In genomic region chrV:6204046-6204445, ce11 we compare ENCODE assay signal across 8 worm cellular contexts.
TF ChIP-seq lines count a peak whose summit lies in the region.

No protein-coding gene starts in this region.

TF ChIP-seq in whole organism, L1 larva, 84 proteins besides CTCF, POLR2A, EP300 and RAD21 (continues in another document):
- TF ChIP-seq unc-130 (tag; optimal IDR thresholded peaks at IDR 0.05; lab: Kevin White, UChicago) (peak; percentile 41), fkh-4 (tag; optimal IDR thresholded peaks at IDR 0.05; lab: Kevin White, UChicago; ENCODE audit: borderline replicate concordance) (no peak), elt-2 (tag; optimal IDR thresholded peaks at IDR 0.05; lab: Kevin White, UChicago) (no peak), unc-98 (GFP tag; IDR thresholded peaks at IDR 0.05; lab: Robert Waterston, UW) (0 out of 2 replicates have a peak, but pooled peaks have one; percentile 8), nhr-20 (tag; optimal IDR thresholded peaks at IDR 0.05; lab: Kevin White, UChicago) (peak; percentile 26), lin-14 (GFP tag; optimal IDR thresholded peaks at IDR 0.05; lab: Kevin White, UChicago) (peak; percentile 86), lsy-2 (tag; optimal IDR thresholded peaks at IDR 0.05; lab: Kevin White, UChicago) (peak in 1 of 2 experiments; percentile 1), nhr-19 (GFP tag; conservative IDR thresholded peaks at IDR 0.05; lab: Robert Waterston, UW) (peak; percentile 41; the same call in 1 of the 2 replicates), skn-1 (tag; optimal IDR thresholded peaks at IDR 0.05; lab: Kevin White, UChicago) (no peak), rnt-1 (tag; optimal IDR thresholded peaks at IDR 0.05; lab: Kevin White, UChicago) (peak; percentile 54)

TF ChIP-seq in whole organism, L2 larva, 48 proteins besides CTCF, POLR2A, EP300 and RAD21:
- TF ChIP-seq dmd-4 (tag; optimal IDR thresholded peaks at IDR 0.05; lab: Kevin White, UChicago), result no peak
- TF ChIP-seq lin-39 (tag; optimal IDR thresholded peaks at IDR 0.05; lab: Kevin White, UChicago), result no peak
- peak; percentile 32 for TF ChIP-seq sma-9 (GFP tag; optimal IDR thresholded peaks at IDR 0.05; lab: Kevin White, UChicago)
- TF ChIP-seq sma-9 (tag; optimal IDR thresholded peaks at IDR 0.05; lab: Kevin White, UChicago), result no peak
- no peak for TF ChIP-seq unc-62 (GFP tag; optimal IDR thresholded peaks at IDR 0.05; lab: Kevin White, UChicago)
- peak; percentile 73 for TF ChIP-seq F13H6.1 (tag; optimal IDR thresholded peaks at IDR 0.05; lab: Kevin White, UChicago)
- TF ChIP-seq mbf-1 (tag; optimal IDR thresholded peaks at IDR 0.05; lab: Kevin White, UChicago), result no peak
- TF ChIP-seq lin-13 (GFP tag; optimal IDR thresholded peaks at IDR 0.05; lab: Kevin White, UChicago), result no peak
- peak; percentile 67 for TF ChIP-seq nhr-129 (tag; optimal IDR thresholded peaks at IDR 0.05; lab: Kevin White, UChicago)
- no peak for TF ChIP-seq nhr-6 (tag; optimal IDR thresholded peaks at IDR 0.05; lab: Kevin White, UChicago)
- peak; percentile 23 for TF ChIP-seq C34F6.9 (tag; optimal IDR thresholded peaks at IDR 0.05; lab: Kevin White, UChicago)
- peak in 1 of 2 experiments; percentile 11 for TF ChIP-seq lsy-2 (tag; optimal IDR thresholded peaks at IDR 0.05; lab: Kevin White, UChicago)

TF ChIP-seq in whole organism, L3 larva, 47 proteins besides CTCF, POLR2A, EP300 and RAD21:
- TF ChIP-seq fos-1 (tag; optimal IDR thresholded peaks at IDR 0.05; lab: Kevin White, UChicago), result no peak
- TF ChIP-seq nhr-25 (tag; optimal IDR thresholded peaks at IDR 0.05; lab: Kevin White, UChicago), result no peak
- TF ChIP-seq elt-3 (tag; optimal IDR thresholded peaks at IDR 0.05; lab: Kevin White, UChicago), result no peak
- TF ChIP-seq eor-1 (tag; optimal IDR thresholded peaks at IDR 0.05; lab: Kevin White, UChicago), result no peak
- peak; percentile 30 for TF ChIP-seq nfya-1 (tag; optimal IDR thresholded peaks at IDR 0.05; lab: Kevin White, UChicago; ENCODE audit: insufficient read depth)
- TF ChIP-seq egl-5 (tag; optimal IDR thresholded peaks at IDR 0.05; lab: Kevin White, UChicago), result peak; percentile 32
- peak; percentile 39 for TF ChIP-seq nhr-11 (tag; optimal IDR thresholded peaks at IDR 0.05; lab: Kevin White, UChicago)

TF ChIP-seq in whole organism, L4 larva, 104 proteins besides CTCF, POLR2A, EP300 and RAD21 (continues in another document):
- TF ChIP-seq hmg-1.1 (GFP tag; IDR thresholded peaks at IDR 0.05; lab: Robert Waterston, UW) (0 out of 2 replicates have a peak, but pooled peaks have one; percentile 17), nhr-11 (tag; optimal IDR thresholded peaks at IDR 0.05; lab: Kevin White, UChicago) (peak; percentile 69), T26A8.4 (GFP tag; IDR thresholded peaks at IDR 0.05; lab: Robert Waterston, UW) (0 out of 2 replicates have a peak, but pooled peaks have one; percentile 23), php-3 (GFP tag; IDR thresholded peaks at IDR 0.05; lab: Robert Waterston, UW) (no peak), fkh-10 (GFP tag; optimal IDR thresholded peaks at IDR 0.05; lab: Kevin White, UChicago) (no peak), nhr-42 (GFP tag; IDR thresholded peaks at IDR 0.05; lab: Robert Waterston, UW) (no peak), set-16 (GFP tag; IDR thresholded peaks at IDR 0.05; lab: Robert Waterston, UW) (0 out of 2 replicates have a peak, but pooled peaks have one; percentile 19), mdt-29 (GFP tag; IDR thresholded peaks at IDR 0.05; lab: Robert Waterston, UW) (0 out of 2 replicates have a peak, but pooled peaks have one; percentile 17), pha-4 (GFP tag; IDR thresholded peaks at IDR 0.05; lab: Robert Waterston, UW) (no peak), pha-4 (tag; optimal IDR thresholded peaks at IDR 0.05; lab: Kevin White, UChicago) (no peak), daf-16 (GFP tag; optimal IDR thresholded peaks at IDR 0.05; lab: Kevin White, UChicago) (peak in 1 of 2 experiments; percentile 91), daf-16 (tag; optimal IDR thresholded peaks at IDR 0.05; lab: Kevin White, UChicago) (no peak)

TF ChIP-seq in whole organism, late embryonic, 69 proteins besides CTCF, POLR2A, EP300 and RAD21 (continues in another document):
- no peak for TF ChIP-seq ceh-19 (GFP tag; optimal IDR thresholded peaks at IDR 0.05; lab: Kevin White, UChicago)
- no peak for TF ChIP-seq ceh-24 (tag; optimal IDR thresholded peaks at IDR 0.05; lab: Kevin White, UChicago)
- TF ChIP-seq mec-3 (tag; optimal IDR thresholded peaks at IDR 0.05; lab: Kevin White, UChicago; ENCODE audit: borderline replicate concordance), result no peak
- no peak for TF ChIP-seq fax-1 (tag; optimal IDR thresholded peaks at IDR 0.05; lab: Kevin White, UChicago)
- TF ChIP-seq Y22D7AL.16 (tag; optimal IDR thresholded peaks at IDR 0.05; lab: Kevin White, UChicago), result no peak
- peak; percentile 80 for TF ChIP-seq ceh-18 (tag; optimal IDR thresholded peaks at IDR 0.05; lab: Kevin White, UChicago)
- TF ChIP-seq pat-9 (tag; optimal IDR thresholded peaks at IDR 0.05; lab: Kevin White, UChicago), result peak; percentile 84
- no peak for TF ChIP-seq ceh-30 (tag; optimal IDR thresholded peaks at IDR 0.05; lab: Kevin White, UChicago)
- TF ChIP-seq rnt-1 (tag; optimal IDR thresholded peaks at IDR 0.05; lab: Kevin White, UChicago), result peak; percentile 97
- TF ChIP-seq gmeb-2 (tag; optimal IDR thresholded peaks at IDR 0.05; lab: Kevin White, UChicago), result no peak
- no peak for TF ChIP-seq hlh-8 (tag; optimal IDR thresholded peaks at IDR 0.05; lab: Kevin White, UChicago)
- TF ChIP-seq unc-3 (GFP tag; conservative IDR thresholded peaks at IDR 0.05; lab: Robert Waterston, UW), result no peak
- no peak for TF ChIP-seq unc-3 (tag; optimal IDR thresholded peaks at IDR 0.05; lab: Kevin White, UChicago)
- no peak for TF ChIP-seq odd-2 (tag; optimal IDR thresholded peaks at IDR 0.05; lab: Kevin White, UChicago)

TF ChIP-seq in whole organism, midembryonic, 9 proteins besides CTCF, POLR2A, EP300 and RAD21:
- TF ChIP-seq flt-1 (GFP tag; IDR thresholded peaks at IDR 0.05; lab: Robert Waterston, UW) (0 out of 2 replicates have a peak, but pooled peaks have one; percentile 10), T22C8.4 (GFP tag; IDR thresholded peaks at IDR 0.05; lab: Robert Waterston, UW) (no peak), ref-1 (GFP tag; conservative IDR thresholded peaks at IDR 0.05; lab: Robert Waterston, UW) (no peak), klf-2 (GFP tag; conservative IDR thresholded peaks at IDR 0.05; lab: Robert Waterston, UW) (no peak), ztf-23 (GFP tag; IDR thresholded peaks at IDR 0.05; lab: Robert Waterston, UW) (no peak), tab-1 (GFP tag; IDR thresholded peaks at IDR 0.05; lab: Robert Waterston, UW) (no peak), cog-1 (tag; optimal IDR thresholded peaks at IDR 0.05; lab: Kevin White, UChicago) (peak; percentile 34), ztf-29 (GFP tag; IDR thresholded peaks at IDR 0.05; lab: Robert Waterston, UW) (no peak), med-1 (GFP tag; optimal IDR thresholded peaks at IDR 0.05; lab: Kevin White, UChicago; ENCODE audit: insufficient read depth) (no peak)

TF ChIP-seq in whole organism, mixed stage, embryonic, 35 proteins besides CTCF, POLR2A, EP300 and RAD21:
- TF ChIP-seq elt-1 (tag; optimal IDR thresholded peaks at IDR 0.05; lab: Kevin White, UChicago; ENCODE audit: borderline replicate concordance, insufficient read depth), result no peak
- TF ChIP-seq unc-120 (tag; optimal IDR thresholded peaks at IDR 0.05; lab: Kevin White, UChicago; ENCODE audit: poor library complexity, severe bottlenecking), result peak; percentile 84
- peak; percentile 88 for TF ChIP-seq unc-62 (GFP tag; optimal IDR thresholded peaks at IDR 0.05; lab: Kevin White, UChicago)
- peak; percentile 98 for TF ChIP-seq hlh-1 (tag; optimal IDR thresholded peaks at IDR 0.05; lab: Kevin White, UChicago)
- TF ChIP-seq lsy-2 (tag; optimal IDR thresholded peaks at IDR 0.05; lab: Kevin White, UChicago), result no peak
TF ChIP-seq in whole organism, mixed stage, embryonic: peak in this region for 3.

TF ChIP-seq in whole organism, young adult, 124 proteins besides CTCF, POLR2A, EP300 and RAD21:
- TF ChIP-seq hmg-1.2 (GFP tag; IDR thresholded peaks at IDR 0.05; lab: Robert Waterston, UW), result peak; percentile 11; the same call in 1 of the 2 replicates
- TF ChIP-seq zfh-2 (GFP tag; conservative IDR thresholded peaks at IDR 0.05; lab: Robert Waterston, UW), result 0 out of 2 replicates have a peak, but pooled peaks have one; percentile 25
- no peak for TF ChIP-seq egl-44 (GFP tag; IDR thresholded peaks at IDR 0.05; lab: Robert Waterston, UW)
- no peak for TF ChIP-seq ztf-22 (GFP tag; optimal IDR thresholded peaks at IDR 0.05; lab: Kevin White, UChicago)
- TF ChIP-seq nhr-90 (tag; optimal IDR thresholded peaks at IDR 0.05; lab: Kevin White, UChicago), result no peak
- no peak for TF ChIP-seq ztf-18 (tag; optimal IDR thresholded peaks at IDR 0.05; lab: Kevin White, UChicago)
- TF ChIP-seq T26A5.8 (tag; optimal IDR thresholded peaks at IDR 0.05; lab: Kevin White, UChicago), result no peak
- TF ChIP-seq Y53F4B.3 (GFP tag; IDR thresholded peaks at IDR 0.05; lab: Robert Waterston, UW), result no peak
